Fruit fly (Drosophila melanogaster): ENCODE results near the gene Oseg4.

The Oseg4 gene

dm6 chr3L:1735603-1736002 lies at the start of gene Oseg4:
TSS of gene Oseg4 (minus strand) at chr3L:1735767.
- no peak for TF ChIP-seq CG7928 (GFP tag; optimal IDR thresholded peaks at IDR 0.05)
- TF ChIP-seq Nf-YC (tag; optimal IDR thresholded peaks at IDR 0.05): no peak
- TF ChIP-seq CG1233 (GFP tag; optimal IDR thresholded peaks at IDR 0.05): no peak
- no peak for TF ChIP-seq sisA (GFP tag; IDR thresholded peaks at IDR 0.05)
- TF ChIP-seq CG18599 (GFP tag; optimal IDR thresholded peaks at IDR 0.05): no peak
- no peak for TF ChIP-seq pros (GFP tag; optimal IDR thresholded peaks at IDR 0.05)
- peak; percentile 34 for TF ChIP-seq trem (tag; optimal IDR thresholded peaks at IDR 0.05)
- TF ChIP-seq Ada2b (GFP tag; IDR thresholded peaks at IDR 0.05): no peak
- TF ChIP-seq klu (GFP tag; IDR thresholded peaks at IDR 0.05): no peak
- TF ChIP-seq crc (GFP tag; optimal IDR thresholded peaks at IDR 0.05): no peak
- no peak for TF ChIP-seq CG11723 (GFP tag; optimal IDR thresholded peaks at IDR 0.05)
- peak; percentile 72 for TF ChIP-seq E2f2 (GFP tag; IDR thresholded peaks at IDR 0.05)
- TF ChIP-seq fd3F (GFP tag; optimal IDR thresholded peaks at IDR 0.05): no peak
- no peak for TF ChIP-seq E2f1 (GFP tag; IDR thresholded peaks at IDR 0.05)
- no peak for TF ChIP-seq zen (tag; optimal IDR thresholded peaks at IDR 0.05)
- TF ChIP-seq CG2116 (GFP tag; optimal IDR thresholded peaks at IDR 0.05): peak; percentile 53
- TF ChIP-seq Stat92E (GFP tag; optimal IDR thresholded peaks at IDR 0.05): no peak
- TF ChIP-seq CG15269 (tag; optimal IDR thresholded peaks at IDR 0.05): no peak
- no peak for TF ChIP-seq Six4 (GFP tag; optimal IDR thresholded peaks at IDR 0.05)
- TF ChIP-seq CG17829 (tag; optimal IDR thresholded peaks at IDR 0.05): no peak
- TF ChIP-seq CG15514 (GFP tag; optimal IDR thresholded peaks at IDR 0.05): peak; percentile 0
- no peak for TF ChIP-seq fd102C (GFP tag; optimal IDR thresholded peaks at IDR 0.05)
- TF ChIP-seq CG8388 (GFP tag; optimal IDR thresholded peaks at IDR 0.05): no peak
- peak; percentile 7 for TF ChIP-seq Sry-δ (GFP tag; optimal IDR thresholded peaks at IDR 0.05)
- TF ChIP-seq crp (GFP tag; optimal IDR thresholded peaks at IDR 0.05): peak in 1 of 2 experiments; percentile 28
- TF ChIP-seq CG10543 (GFP tag; optimal IDR thresholded peaks at IDR 0.05): no peak
- no peak for TF ChIP-seq CG13624 (GFP tag; optimal IDR thresholded peaks at IDR 0.05)
- peak; percentile 28 for TF ChIP-seq gfzf (GFP tag; optimal IDR thresholded peaks at IDR 0.05)
- no peak for TF ChIP-seq phol (tag; optimal IDR thresholded peaks at IDR 0.05)
- TF ChIP-seq Gsc (GFP tag; IDR thresholded peaks at IDR 0.05): no peak
- no peak for TF ChIP-seq Med (GFP tag)
- TF ChIP-seq Nf-YA (GFP tag; IDR thresholded peaks at IDR 0.05): no peak
- TF ChIP-seq Dp (GFP tag; optimal IDR thresholded peaks at IDR 0.05): peak; percentile 64
- peak; percentile 57 for TF ChIP-seq scrt (GFP tag; optimal IDR thresholded peaks at IDR 0.05)
- peak; percentile 1 for TF ChIP-seq MESR4 (GFP tag; optimal IDR thresholded peaks at IDR 0.05)
- peak; percentile 80 for TF ChIP-seq kah (GFP tag; optimal IDR thresholded peaks at IDR 0.05)
- TF ChIP-seq Dref (GFP tag; IDR thresholded peaks at IDR 0.05): peak; percentile 47
- TF ChIP-seq CG9876 (GFP tag; optimal IDR thresholded peaks at IDR 0.05): no peak
- TF ChIP-seq ind (GFP tag; optimal IDR thresholded peaks at IDR 0.05): no peak
- no peak for TF ChIP-seq Dip3 (GFP tag; optimal IDR thresholded peaks at IDR 0.05)

- no peak for TF ChIP-seq CG6689 (GFP tag; IDR thresholded peaks at IDR 0.05)
- no peak for TF ChIP-seq Lpt (GFP tag; optimal IDR thresholded peaks at IDR 0.05)
- peak; percentile 73 for TF ChIP-seq GATAe (GFP tag; conservative IDR thresholded peaks at IDR 0.05)
- TF ChIP-seq gem (tag; optimal IDR thresholded peaks at IDR 0.05): no peak
- no peak for TF ChIP-seq schlank (tag; optimal IDR thresholded peaks at IDR 0.05)
- TF ChIP-seq br (optimal IDR thresholded peaks at IDR 0.05): no peak
- TF ChIP-seq CG10321 (GFP tag; IDR thresholded peaks at IDR 0.05): no peak
- no peak for TF ChIP-seq CG14667 (GFP tag; IDR thresholded peaks at IDR 0.05)
- TF ChIP-seq CG16813 (GFP tag; IDR thresholded peaks at IDR 0.05; ENCODE audit: partially characterized antibody): no peak
- TF ChIP-seq HHEX (GFP tag; optimal IDR thresholded peaks at IDR 0.05): no peak
- peak; percentile 98 for TF ChIP-seq grn (GFP tag; optimal IDR thresholded peaks at IDR 0.05)
- TF ChIP-seq crol (GFP tag; IDR thresholded peaks at IDR 0.05): no peak
- TF ChIP-seq CG13894 (tag; optimal IDR thresholded peaks at IDR 0.05): no peak
- no peak for TF ChIP-seq pb (GFP tag; optimal IDR thresholded peaks at IDR 0.05)
Measured at dm6 chr3L:1784092-1784491, 48.5 kb upstream of the Oseg4 start.
